Fruit fly (Drosophila melanogaster) whole organism, embryonic: Measurements from ENCODE around the gene Rim2.

ENCODE experiments used
- CG10274 ChIP-seq: fragments of 200-800 bp; sonication (Bioruptor generic); optimal IDR thresholded peaks from 3 replicates; lab custom pipeline; 2017; ENCODE audit warnings: missing biosample characterization, mild to moderate bottlenecking, missing genetic modification characterization
- CG10321 ChIP-seq: fragments of 200-800 bp; sonication (Bioruptor generic); IDR thresholded peaks from 2 replicates; pipeline ENCODE4 v1.3.6; 2022; ENCODE audit warnings: missing biosample characterization, missing genetic modification characterization
- CG12299 ChIP-seq: fragments of 200-800 bp; sonication (Bioruptor generic); optimal IDR thresholded peaks from 2 replicates; lab custom pipeline; 2018; ENCODE audit warnings: missing biosample characterization, mild to moderate bottlenecking, missing genetic modification characterization
- CG15479 ChIP-seq: fragments of 200-800 bp; sonication (Bioruptor generic); optimal IDR thresholded peaks from 3 replicates; lab custom pipeline; 2019; ENCODE audit warnings: missing biosample characterization, mild to moderate bottlenecking, missing genetic modification characterization, moderate library complexity
- CG17568 ChIP-seq: fragments of 200-800 bp; sonication (Bioruptor generic); optimal IDR thresholded peaks from 2 replicates; lab custom pipeline; 2018; ENCODE audit warnings: missing biosample characterization, mild to moderate bottlenecking, missing genetic modification characterization, moderate library complexity
- CG2202 ChIP-seq: fragments of 200-800 bp; sonication (Bioruptor generic); optimal IDR thresholded peaks from 2 replicates; lab custom pipeline; 2018; ENCODE audit warnings: missing biosample characterization, mild to moderate bottlenecking, missing genetic modification characterization
- CG2875 ChIP-seq: fragments of 200-800 bp; sonication (Bioruptor generic); optimal IDR thresholded peaks from 2 replicates; lab custom pipeline; 2017; ENCODE audit warnings: missing biosample characterization, mild to moderate bottlenecking, missing genetic modification characterization, missing genetic modification reagents
- CG2889 ChIP-seq: fragments of 200-800 bp; sonication (Bioruptor generic); IDR thresholded peaks from 3 replicates; pipeline ENCODE4 v1.3.6; 2022; ENCODE audit warnings: missing biosample characterization, missing genetic modification characterization
- CG3065 ChIP-seq: fragments of 200-800 bp; sonication (Bioruptor generic); optimal IDR thresholded peaks from 2 replicates; lab custom pipeline; 2016; ENCODE audit warnings: missing biosample characterization, missing genetic modification characterization
- CG4360 ChIP-seq: fragments of 200-800 bp; sonication (Bioruptor generic); IDR thresholded peaks from 2 replicates; pipeline ENCODE4 v1.3.6; 2022; ENCODE audit warnings: missing biosample characterization, missing genetic modification characterization
- CG4404 ChIP-seq: fragments of 200-800 bp; sonication (Bioruptor generic); IDR thresholded peaks from 2 replicates; pipeline ENCODE4 v1.3.6; 2022; ENCODE audit warnings: missing biosample characterization, missing genetic modification characterization
- CG7556 ChIP-seq: fragments of 200-800 bp; sonication (Bioruptor generic); optimal IDR thresholded peaks from 2 replicates; lab custom pipeline; 2017; ENCODE audit warnings: missing biosample characterization, mild to moderate bottlenecking, missing genetic modification characterization
- CG7963 ChIP-seq: fragments of 200-800 bp; sonication (Bioruptor generic); IDR thresholded peaks from 3 replicates; pipeline ENCODE4 v1.3.6; 2022; ENCODE audit warnings: missing biosample characterization, missing genetic modification characterization; ENCODE audit not compliant: partially characterized antibody
- CG8281 ChIP-seq: fragments of 200-800 bp; sonication (Bioruptor generic); optimal IDR thresholded peaks from 2 replicates; lab custom pipeline; 2018; ENCODE audit warnings: missing biosample characterization, mild to moderate bottlenecking, missing genetic modification characterization, moderate library complexity
- CG8924 ChIP-seq: fragments of 200-800 bp; optimal IDR thresholded peaks from 3 replicates; lab custom pipeline; 2019; ENCODE audit warnings: missing biosample characterization, mild to moderate bottlenecking, missing genetic modification characterization, moderate library complexity
- CG9797 ChIP-seq: fragments of 200-800 bp; sonication (Bioruptor generic); optimal IDR thresholded peaks from 3 replicates; lab custom pipeline; 2018; ENCODE audit warnings: missing biosample characterization, mild to moderate bottlenecking, missing genetic modification characterization
- Dll ChIP-seq: fragments of 200-800 bp; sonication (Bioruptor generic); IDR thresholded peaks from 4 replicates; pipeline ENCODE4 v1.3.6; 2022; ENCODE audit warnings: missing biosample characterization, missing genetic modification characterization; ENCODE audit not compliant: partially characterized antibody
- Dp ChIP-seq: fragments of 200-800 bp; sonication (Bioruptor generic); optimal IDR thresholded peaks from 2 replicates; lab custom pipeline; 2018; ENCODE audit warnings: missing biosample characterization, mild to moderate bottlenecking, missing genetic modification characterization, moderate library complexity
- Drgx ChIP-seq: fragments of 200-800 bp; sonication (Bioruptor generic); IDR thresholded peaks from 2 replicates; pipeline ENCODE4 v1.3.6; 2022; ENCODE audit warnings: missing biosample characterization, missing genetic modification characterization
- Elba2 ChIP-seq: fragments of 200-800 bp; sonication (Bioruptor generic); optimal IDR thresholded peaks from 3 replicates; lab custom pipeline; 2016; ENCODE audit warnings: missing biosample characterization, missing genetic modification characterization
- Lpt ChIP-seq: fragments of >200 bp; optimal IDR thresholded peaks from 2 replicates; lab custom pipeline; 2018; ENCODE audit warnings: missing biosample characterization, missing genetic modification characterization
- Med ChIP-seq: fragments of 200-800 bp; sonication (Bioruptor generic); peaks from one replicate; lab custom pipeline; 2016; ENCODE audit warnings: missing biosample characterization, missing genetic modification characterization, mild to moderate bottlenecking, inconsistent platforms, moderate library complexity
- NK7.1 ChIP-seq: fragments of 200-800 bp; sonication (Bioruptor generic); optimal IDR thresholded peaks from 3 replicates; lab custom pipeline; 2016; ENCODE audit warnings: missing biosample characterization, missing genetic modification characterization
- Nf-YA ChIP-seq: fragments of 200-800 bp; sonication (Bioruptor generic); IDR thresholded peaks from 2 replicates; pipeline ENCODE4 v1.3.6; 2022; ENCODE audit warnings: missing biosample characterization, missing genetic modification characterization
- PHDP ChIP-seq: fragments of 200-800 bp; sonication (Bioruptor generic); optimal IDR thresholded peaks from 3 replicates; lab custom pipeline; 2018; ENCODE audit warnings: missing biosample characterization, mild to moderate bottlenecking, missing genetic modification characterization, moderate library complexity
- Pdp1 ChIP-seq, 2 experiments: fragments of 200-800 bp; sonication (Bioruptor generic); optimal IDR thresholded peaks; 3 replicates each; lab custom pipeline; 2016; ENCODE audit warnings: missing biosample characterization in 2 of 2, missing genetic modification characterization in 2 of 2, mild to moderate bottlenecking in 1 of 2, moderate library complexity in 1 of 2
- Rfx ChIP-seq: fragments of 200-800 bp; sonication (Bioruptor generic); IDR thresholded peaks from 2 replicates; pipeline ENCODE4 v1.3.6; 2022; ENCODE audit warnings: missing biosample characterization, missing genetic modification characterization
- Side ChIP-seq: fragments of 200-800 bp; sonication (Bioruptor generic); optimal IDR thresholded peaks from 2 replicates; lab custom pipeline; 2016; ENCODE audit warnings: missing biosample characterization, missing genetic modification characterization
- Usf ChIP-seq: fragments of 200-800 bp; sonication (Bioruptor generic); optimal IDR thresholded peaks from 2 replicates; lab custom pipeline; 2017; ENCODE audit warnings: missing genotype, missing biosample characterization, missing genetic modification characterization
- btn ChIP-seq: fragments of 200-800 bp; sonication (Bioruptor generic); optimal IDR thresholded peaks from 2 replicates; lab custom pipeline; 2016; ENCODE audit warnings: missing biosample characterization, missing genetic modification characterization
- corto ChIP-seq: fragments of 200-800 bp; sonication (Bioruptor generic); optimal IDR thresholded peaks from 2 replicates; lab custom pipeline; 2016; ENCODE audit warnings: missing biosample characterization, mild to moderate bottlenecking, missing genetic modification characterization, moderate library complexity
- dimm ChIP-seq: fragments of 200-800 bp; sonication (Bioruptor generic); IDR thresholded peaks from 2 replicates; pipeline ENCODE4 v1.3.6; 2022; ENCODE audit warnings: missing biosample characterization, missing genetic modification characterization
- dpn ChIP-seq, 2 experiments: fragments of 200-800 bp; sonication (Bioruptor generic); optimal IDR thresholded peaks; 3 replicates each; lab custom pipeline; 2016; ENCODE audit warnings: missing biosample characterization in 2 of 2, missing genetic modification characterization in 2 of 2
- ems ChIP-seq: fragments of 200-800 bp; sonication (Bioruptor generic); optimal IDR thresholded peaks from 3 replicates; lab custom pipeline; 2016; ENCODE audit warnings: missing biosample characterization, missing genetic modification characterization
- fd102C ChIP-seq: fragments of 200-800 bp; sonication (Bioruptor generic); optimal IDR thresholded peaks from 2 replicates; lab custom pipeline; 2018; ENCODE audit warnings: missing biosample characterization, mild to moderate bottlenecking, missing genetic modification characterization, moderate library complexity
- fu2 ChIP-seq: fragments of 200-800 bp; sonication (Bioruptor generic); optimal IDR thresholded peaks from 2 replicates; lab custom pipeline; 2016; ENCODE audit warnings: missing biosample characterization, missing genetic modification characterization
- h ChIP-seq: fragments of >200 bp; optimal IDR thresholded peaks from 2 replicates; lab custom pipeline; 2017
- oc ChIP-seq: fragments of 200-800 bp; sonication (Bioruptor generic); optimal IDR thresholded peaks from 2 replicates; lab custom pipeline; 2018; ENCODE audit warnings: missing biosample characterization, mild to moderate bottlenecking, missing genetic modification characterization, moderate library complexity
- org-1 ChIP-seq: fragments of 200-800 bp; sonication (Bioruptor generic); optimal IDR thresholded peaks from 2 replicates; lab custom pipeline; 2017; ENCODE audit warnings: missing biosample characterization, missing genetic modification characterization
- p53 ChIP-seq: fragments of 200-800 bp; sonication (Bioruptor generic); optimal IDR thresholded peaks from 2 replicates; lab custom pipeline; 2016; ENCODE audit warnings: missing biosample characterization, missing genetic modification characterization
- pb ChIP-seq: fragments of 200-800 bp; sonication (Bioruptor generic); optimal IDR thresholded peaks from 3 replicates; lab custom pipeline; 2016; ENCODE audit warnings: missing biosample characterization, missing genetic modification characterization
- pzg ChIP-seq: fragments of 200-800 bp; sonication (Bioruptor generic); optimal IDR thresholded peaks from 3 replicates; lab custom pipeline; 2018; ENCODE audit warnings: missing biosample characterization, mild to moderate bottlenecking, missing genetic modification characterization, moderate library complexity
- row ChIP-seq: fragments of 200-800 bp; sonication (Bioruptor generic); IDR thresholded peaks from 3 replicates; pipeline ENCODE4 v1.3.6; 2022; ENCODE audit warnings: missing biosample characterization, missing genetic modification characterization
- sug ChIP-seq: fragments of 200-800 bp; optimal IDR thresholded peaks from 2 replicates; lab custom pipeline; 2019; ENCODE audit warnings: missing biosample characterization, mild to moderate bottlenecking, missing genetic modification characterization, moderate library complexity
- tap ChIP-seq: fragments of 200-800 bp; optimal IDR thresholded peaks from 3 replicates; lab custom pipeline; 2019; ENCODE audit warnings: missing biosample characterization, mild to moderate bottlenecking, missing genetic modification characterization, moderate library complexity
- tgo ChIP-seq: fragments of 200-800 bp; sonication (Bioruptor generic); IDR thresholded peaks from 3 replicates; pipeline ENCODE4 v1.3.6; 2022; ENCODE audit warnings: missing biosample characterization, missing genetic modification characterization
- trem ChIP-seq: fragments of 200-800 bp; optimal IDR thresholded peaks from 3 replicates; lab custom pipeline; 2019; ENCODE audit warnings: missing biosample characterization, mild to moderate bottlenecking, missing genetic modification characterization, moderate library complexity
- twi ChIP-seq: fragments of 200-800 bp; optimal IDR thresholded peaks from 2 replicates; lab custom pipeline; 2019; ENCODE audit warnings: missing biosample characterization, mild to moderate bottlenecking, missing genetic modification characterization, moderate library complexity
- tx ChIP-seq: fragments of 200-800 bp; sonication (Bioruptor generic); optimal IDR thresholded peaks from 2 replicates; lab custom pipeline; 2016; ENCODE audit warnings: missing biosample characterization, missing genetic modification characterization
- usp ChIP-seq: fragments of >200 bp; optimal IDR thresholded peaks from 2 replicates; lab custom pipeline; 2017; ENCODE audit warnings: missing biosample characterization, missing genetic modification characterization
- zen2 ChIP-seq: fragments of 200-800 bp; sonication (Bioruptor generic); IDR thresholded peaks from 3 replicates; pipeline ENCODE4 v1.3.6; 2022; ENCODE audit warnings: missing biosample characterization, missing genetic modification characterization; ENCODE audit not compliant: partially characterized antibody

Rim2 gene

dm6 chr2L:1737057-1737581 is 12.9 kb upstream of the Rim2 start (continued):
- TF ChIP-seq Dp, result no peak
- peak; percentile 86 for TF ChIP-seq PHDP (tag; lab: Kevin White, UChicago)
- TF ChIP-seq h (lab: Kevin White, UChicago), result no peak
- TF ChIP-seq Side (GFP tag; lab: Kevin White, UChicago), result peak; percentile 88
- no peak for TF ChIP-seq CG9797 (GFP tag; lab: Kevin White, UChicago)
- peak; percentile 68 for TF ChIP-seq trem (tag; lab: Kevin White, UChicago)
- peak; percentile 30 for TF ChIP-seq p53
- TF ChIP-seq Nf-YA, result peak; percentile 80
- no peak; the same call in 1 of the 2 replicates for TF ChIP-seq CG4360 (GFP tag; lab: Robert Waterston, UW)
- TF ChIP-seq CG7963 (GFP tag; lab: Robert Waterston, UW), result peak; percentile 9; the same call in 1 of the 3 replicates
- TF ChIP-seq CG12299 (tag; lab: Kevin White, UChicago), result peak; percentile 31
- peak; percentile 91 to 92 for TF ChIP-seq dpn (GFP tag; optimal IDR thresholded peaks at IDR 0.05; lab: Kevin White, UChicago)
- TF ChIP-seq CG7556 (GFP tag; lab: Kevin White, UChicago), result peak; percentile 89
- peak; percentile 98 for TF ChIP-seq Med (GFP tag; lab: Kevin White, UChicago)
- TF ChIP-seq Dll (GFP tag; lab: Robert Waterston, UW), result no peak
- peak; percentile 68 for TF ChIP-seq Rfx (GFP tag; lab: Robert Waterston, UW)
- TF ChIP-seq sug, result no peak
- TF ChIP-seq NK7.1, result peak; percentile 72
- TF ChIP-seq CG2202, result peak; percentile 69
- peak; percentile 87 for TF ChIP-seq CG8924
- TF ChIP-seq corto (GFP tag; lab: Kevin White, UChicago), result no peak
- TF ChIP-seq org-1 (GFP tag; lab: Kevin White, UChicago), result peak; percentile 93
- peak; percentile 39 for TF ChIP-seq tap (tag; lab: Kevin White, UChicago)
- peak; percentile 37 for TF ChIP-seq Elba2 (GFP tag; lab: Kevin White, UChicago)
- peak; percentile 78 for TF ChIP-seq btn (GFP tag; lab: Kevin White, UChicago)
- TF ChIP-seq CG10274 (GFP tag; lab: Kevin White, UChicago), result peak; percentile 73
- TF ChIP-seq Drgx (GFP tag; lab: Robert Waterston, UW), result peak; percentile 95
- TF ChIP-seq tgo (GFP tag; lab: Robert Waterston, UW), result peak; percentile 86
- peak; percentile 81 for TF ChIP-seq pb (GFP tag; lab: Kevin White, UChicago)
- no peak for TF ChIP-seq Lpt (GFP tag; lab: Kevin White, UChicago)
- TF ChIP-seq row (GFP tag; lab: Robert Waterston, UW), result peak; percentile 93
- TF ChIP-seq fd102C (GFP tag; lab: Kevin White, UChicago), result no peak
- no peak for TF ChIP-seq pzg (GFP tag; lab: Kevin White, UChicago)
- peak; percentile 69 for TF ChIP-seq CG17568 (GFP tag; lab: Kevin White, UChicago)
- TF ChIP-seq CG10321 (GFP tag; lab: Robert Waterston, UW), result no peak
- TF ChIP-seq oc (tag; lab: Kevin White, UChicago), result peak; percentile 90
- TF ChIP-seq twi (tag; lab: Kevin White, UChicago), result peak; percentile 61
- peak; percentile 8 for TF ChIP-seq CG15479
- peak; percentile 53 for TF ChIP-seq CG3065 (GFP tag; lab: Kevin White, UChicago)
- TF ChIP-seq tx (GFP tag; lab: Kevin White, UChicago), result peak; percentile 86
- peak; percentile 83 for TF ChIP-seq fu2 (GFP tag; lab: Kevin White, UChicago)
- peak; percentile 89 for TF ChIP-seq CG4404 (GFP tag; lab: Robert Waterston, UW)
- TF ChIP-seq CG2875 (GFP tag; lab: Kevin White, UChicago), result peak; percentile 88
- no peak; the same call in 2 of the 3 replicates for TF ChIP-seq zen2 (GFP tag; lab: Robert Waterston, UW)
- peak; percentile 42 for TF ChIP-seq CG8281
- TF ChIP-seq ems (GFP tag; lab: Kevin White, UChicago), result peak; percentile 82
- TF ChIP-seq usp (GFP tag; lab: Kevin White, UChicago), result no peak
- peak; percentile 79 for TF ChIP-seq CG2889 (GFP tag; lab: Robert Waterston, UW)
- TF ChIP-seq Pdp1 (GFP tag; optimal IDR thresholded peaks at IDR 0.05; lab: Kevin White, UChicago), result peak; percentile 89 to 92
- peak; percentile 68 for TF ChIP-seq Usf (GFP tag; lab: Kevin White, UChicago)
- no peak for TF ChIP-seq dimm (GFP tag; lab: Robert Waterston, UW)
